Fruit fly (Drosophila melanogaster): Measurements from ENCODE around the gene Cyp4e3.

The Cyp4e3 gene

dm6 chr2L:9698923-9699493, 50.9 kb downstream of the Cyp4e3 start, which contains the start of gene Pka-C1 (continued):
- TF ChIP-seq HmgD (GFP tag; optimal IDR thresholded peaks at IDR 0.05), result peak; percentile 74
- TF ChIP-seq ken (GFP tag; IDR thresholded peaks at IDR 0.05), result no peak
- TF ChIP-seq ATbp (GFP tag; optimal IDR thresholded peaks at IDR 0.05), result peak; percentile 52
- no peak for TF ChIP-seq CG12299 (tag; optimal IDR thresholded peaks at IDR 0.05)
- TF ChIP-seq Chrac-16 (GFP tag; optimal IDR thresholded peaks at IDR 0.05), result no peak
- TF ChIP-seq btn (GFP tag; optimal IDR thresholded peaks at IDR 0.05), result no peak
- no peak for TF ChIP-seq tin (GFP tag; optimal IDR thresholded peaks at IDR 0.05)
- no peak for TF ChIP-seq CG11093 (GFP tag; IDR thresholded peaks at IDR 0.05)
- TF ChIP-seq onecut (GFP tag; IDR thresholded peaks at IDR 0.05), result peak; percentile 97
- no peak for TF ChIP-seq Stat92E (GFP tag; optimal IDR thresholded peaks at IDR 0.05)
- no peak for TF ChIP-seq HLH4C (GFP tag; IDR thresholded peaks at IDR 0.05; ENCODE audit: partially characterized antibody)
- peak; percentile 14 for TF ChIP-seq ftz-f1 (GFP tag; optimal IDR thresholded peaks at IDR 0.05)
- peak; percentile 38 for TF ChIP-seq Ptx1 (GFP tag; IDR thresholded peaks at IDR 0.05)
- TF ChIP-seq ERR (GFP tag; optimal IDR thresholded peaks at IDR 0.05), result no peak
- no peak for TF ChIP-seq cas (GFP tag; IDR thresholded peaks at IDR 0.05)
- TF ChIP-seq CG17385 (GFP tag; optimal IDR thresholded peaks at IDR 0.05), result peak; percentile 25
- 0 out of 3 replicates have a peak, but pooled peaks have one; percentile 49 for TF ChIP-seq dysf (GFP tag; IDR thresholded peaks at IDR 0.05)
- TF ChIP-seq al (GFP tag; IDR thresholded peaks at IDR 0.05), result no peak
- TF ChIP-seq Scr (GFP tag; IDR thresholded peaks at IDR 0.05; ENCODE audit: partially characterized antibody), result no peak
- no peak for TF ChIP-seq fu2 (GFP tag; optimal IDR thresholded peaks at IDR 0.05)
- no peak for TF ChIP-seq CG6813 (GFP tag; optimal IDR thresholded peaks at IDR 0.05)
- TF ChIP-seq CG3726 (GFP tag; IDR thresholded peaks at IDR 0.05), result no peak
- 0 out of 3 replicates have a peak, but pooled peaks have one; percentile 49 for TF ChIP-seq CG2199 (GFP tag; IDR thresholded peaks at IDR 0.05)
- peak; percentile 16 for TF ChIP-seq pb (GFP tag; optimal IDR thresholded peaks at IDR 0.05)
- TF ChIP-seq CG2875 (GFP tag; optimal IDR thresholded peaks at IDR 0.05), result no peak
- TF ChIP-seq HHEX (GFP tag; optimal IDR thresholded peaks at IDR 0.05), result no peak
- no peak for TF ChIP-seq Ada2b (GFP tag; IDR thresholded peaks at IDR 0.05)
- TF ChIP-seq CG8765 (GFP tag; IDR thresholded peaks at IDR 0.05), result no peak
- TF ChIP-seq fd3F (GFP tag; optimal IDR thresholded peaks at IDR 0.05), result no peak
- TF ChIP-seq crc (GFP tag; optimal IDR thresholded peaks at IDR 0.05), result no peak
- TF ChIP-seq Sin3A (optimal IDR thresholded peaks at IDR 0.05), result peak; percentile 19
- TF ChIP-seq CG11085 (GFP tag; IDR thresholded peaks at IDR 0.05), result no peak
- TF ChIP-seq CG17912 (GFP tag; optimal IDR thresholded peaks at IDR 0.05), result no peak
- TF ChIP-seq Nf-YB (GFP tag; optimal IDR thresholded peaks at IDR 0.05), result no peak
- TF ChIP-seq nom (GFP tag; optimal IDR thresholded peaks at IDR 0.05), result peak; percentile 25
- no peak for TF ChIP-seq Bdp1 (GFP tag; optimal IDR thresholded peaks at IDR 0.05)
- no peak for TF ChIP-seq usp (GFP tag; optimal IDR thresholded peaks at IDR 0.05)
- peak; percentile 18 for TF ChIP-seq CHES-1-like (GFP tag; optimal IDR thresholded peaks at IDR 0.05)
- TF ChIP-seq nerfin-1 (tag; optimal IDR thresholded peaks at IDR 0.05), result peak; percentile 24
- peak; percentile 52 for TF ChIP-seq nmo (GFP tag; optimal IDR thresholded peaks at IDR 0.05)
- no peak for TF ChIP-seq sim (GFP tag; IDR thresholded peaks at IDR 0.05)
- peak; percentile 35 for TF ChIP-seq odd (GFP tag; optimal IDR thresholded peaks at IDR 0.05)
- no peak for TF ChIP-seq CG2120 (GFP tag; optimal IDR thresholded peaks at IDR 0.05)
- TF ChIP-seq pum (GFP tag; optimal IDR thresholded peaks at IDR 0.05), result no peak
- no peak for TF ChIP-seq CG13424 (tag; optimal IDR thresholded peaks at IDR 0.05)
- peak; percentile 18; the same call in 1 of the 3 replicates for TF ChIP-seq Optix (GFP tag; IDR thresholded peaks at IDR 0.05)
- TF ChIP-seq Ravus (GFP tag; IDR thresholded peaks at IDR 0.05), result no peak
- no peak for TF ChIP-seq twi (tag; optimal IDR thresholded peaks at IDR 0.05)
- peak; percentile 96 for TF ChIP-seq sqz (GFP tag; optimal IDR thresholded peaks at IDR 0.05)
- peak; percentile 36 for TF ChIP-seq CG6765 (GFP tag; optimal IDR thresholded peaks at IDR 0.05)
- TF ChIP-seq Hmx (GFP tag; optimal IDR thresholded peaks at IDR 0.05), result no peak

All from whole organism, embryonic.